Fruit fly (Drosophila melanogaster): Measurements from ENCODE around the gene eag.

eag gene

dm6 chrX:15043700-15044225 is 88.5 kb downstream of the eag start, which contains the start of gene CG5541 (continued):
- TF ChIP-seq scrt (GFP tag; optimal IDR thresholded peaks at IDR 0.05) (peak; percentile 4), CG13894 (tag; optimal IDR thresholded peaks at IDR 0.05) (peak; percentile 32), CG6765 (GFP tag; optimal IDR thresholded peaks at IDR 0.05) (peak; percentile 26), nmo (GFP tag; optimal IDR thresholded peaks at IDR 0.05) (peak; percentile 3), tup (GFP tag; optimal IDR thresholded peaks at IDR 0.05) (no peak), Dbx (GFP tag; IDR thresholded peaks at IDR 0.05) (0 out of 3 replicates have a peak, but pooled peaks have one; percentile 24), cato (GFP tag; optimal IDR thresholded peaks at IDR 0.05; ENCODE audit: borderline replicate concordance) (no peak), CG2202 (tag; optimal IDR thresholded peaks at IDR 0.05) (no peak), slp2 (GFP tag; optimal IDR thresholded peaks at IDR 0.05) (no peak), fd102C (GFP tag; optimal IDR thresholded peaks at IDR 0.05) (no peak), NfI (GFP tag; optimal IDR thresholded peaks at IDR 0.05) (peak; percentile 17), CG13424 (tag; optimal IDR thresholded peaks at IDR 0.05) (peak; percentile 37), Lpt (GFP tag; optimal IDR thresholded peaks at IDR 0.05) (no peak), Scr (GFP tag; IDR thresholded peaks at IDR 0.05; ENCODE audit: partially characterized antibody) (no peak), HLH4C (GFP tag; IDR thresholded peaks at IDR 0.05; ENCODE audit: partially characterized antibody) (no peak), chif (GFP tag; optimal IDR thresholded peaks at IDR 0.05) (no peak), C15 (GFP tag; IDR thresholded peaks at IDR 0.05) (no peak), CG10209 (GFP tag; optimal IDR thresholded peaks at IDR 0.05) (no peak), CG10147 (GFP tag; optimal IDR thresholded peaks at IDR 0.05) (peak; percentile 44), CG9215 (GFP tag; IDR thresholded peaks at IDR 0.05) (0 out of 2 replicates have a peak, but pooled peaks have one; percentile 6), CG2129 (GFP tag; IDR thresholded peaks at IDR 0.05; ENCODE audit: partially characterized antibody) (no peak), Sox100B (GFP tag; optimal IDR thresholded peaks at IDR 0.05) (peak; percentile 17), Xrp1 (GFP tag; IDR thresholded peaks at IDR 0.05) (peak; percentile 6; the same call in 1 of the 2 replicates)

- no peak for TF ChIP-seq nmo (GFP tag; optimal IDR thresholded peaks at IDR 0.05)
- no peak for TF ChIP-seq slou (GFP tag; optimal IDR thresholded peaks at IDR 0.05)
- TF ChIP-seq repo (GFP tag; optimal IDR thresholded peaks at IDR 0.05), result no peak
- TF ChIP-seq CG9876 (GFP tag; optimal IDR thresholded peaks at IDR 0.05), result no peak
- TF ChIP-seq Abd-B (GFP tag; optimal IDR thresholded peaks at IDR 0.05), result no peak
- TF ChIP-seq Fer2 (tag; optimal IDR thresholded peaks at IDR 0.05), result no peak
- no peak for TF ChIP-seq hkb (optimal IDR thresholded peaks at IDR 0.05)
- TF ChIP-seq hkb (GFP tag; IDR thresholded peaks at IDR 0.05), result no peak
- no peak for TF ChIP-seq CG2678 (tag; optimal IDR thresholded peaks at IDR 0.05)
- peak; percentile 16 for TF ChIP-seq Med (GFP tag)
- no peak for TF ChIP-seq NfI (GFP tag; optimal IDR thresholded peaks at IDR 0.05)
- TF ChIP-seq CG7372 (GFP tag; IDR thresholded peaks at IDR 0.05), result no peak
- peak; percentile 50 for TF ChIP-seq CG6654 (GFP tag; optimal IDR thresholded peaks at IDR 0.05)
- peak; percentile 69; the same call in 1 of the 3 replicates for TF ChIP-seq z (GFP tag; IDR thresholded peaks at IDR 0.05)
- TF ChIP-seq GATAe (GFP tag; conservative IDR thresholded peaks at IDR 0.05), result peak; percentile 28; the same call in 1 of the 2 replicates
- no peak for TF ChIP-seq CG15269 (tag; optimal IDR thresholded peaks at IDR 0.05)
- TF ChIP-seq org-1 (GFP tag; optimal IDR thresholded peaks at IDR 0.05), result no peak
- TF ChIP-seq nom (GFP tag; optimal IDR thresholded peaks at IDR 0.05), result peak; percentile 19
- no peak for TF ChIP-seq fru (optimal IDR thresholded peaks at IDR 0.05)
- no peak for TF ChIP-seq CG10654 (GFP tag; optimal IDR thresholded peaks at IDR 0.05)
- no peak for TF ChIP-seq sqz (GFP tag; optimal IDR thresholded peaks at IDR 0.05)
- peak; percentile 42 for TF ChIP-seq grn (GFP tag; optimal IDR thresholded peaks at IDR 0.05)
Measured at dm6 chrX:15045608-15046007, 90.3 kb downstream of the eag start.
